Worm (Caenorhabditis elegans) whole organism, L4/young adult: Measurements from ENCODE around the gene ZK1240.2.

Experiments
- W03F9.2 ChIP-seq: fragments of 150-350 bp; optimal IDR thresholded peaks from 2 replicates; lab custom pipeline; 2014; ENCODE audit warnings: missing biosample characterization, missing genetic modification characterization
- dao-5 ChIP-seq: sonication (generic microtip); optimal IDR thresholded peaks from 2 replicates; lab custom pipeline; 2016; ENCODE audit warnings: missing genotype, missing genetic modification characterization, moderate library complexity, missing compliant biosample characterization
- him-1 ChIP-seq: sonication (generic microtip); optimal IDR thresholded peaks from 2 replicates; lab custom pipeline; 2016; ENCODE audit warnings: missing genotype, missing genetic modification reagents, missing genetic modification characterization, missing compliant biosample characterization

ce11 chrII:2356795-2357194, 33.6 kb downstream of the ZK1240.2 start, which contains the start of gene F43C11.1:
- TF ChIP-seq him-1 (tag; lab: Kevin White, UChicago): no peak
- TF ChIP-seq dao-5 (tag; lab: Kevin White, UChicago): no peak
- TF ChIP-seq W03F9.2 (tag; lab: Kevin White, UChicago): no peak
